Worm (Caenorhabditis elegans): ENCODE data around the gene pstk-1.

DNA sequence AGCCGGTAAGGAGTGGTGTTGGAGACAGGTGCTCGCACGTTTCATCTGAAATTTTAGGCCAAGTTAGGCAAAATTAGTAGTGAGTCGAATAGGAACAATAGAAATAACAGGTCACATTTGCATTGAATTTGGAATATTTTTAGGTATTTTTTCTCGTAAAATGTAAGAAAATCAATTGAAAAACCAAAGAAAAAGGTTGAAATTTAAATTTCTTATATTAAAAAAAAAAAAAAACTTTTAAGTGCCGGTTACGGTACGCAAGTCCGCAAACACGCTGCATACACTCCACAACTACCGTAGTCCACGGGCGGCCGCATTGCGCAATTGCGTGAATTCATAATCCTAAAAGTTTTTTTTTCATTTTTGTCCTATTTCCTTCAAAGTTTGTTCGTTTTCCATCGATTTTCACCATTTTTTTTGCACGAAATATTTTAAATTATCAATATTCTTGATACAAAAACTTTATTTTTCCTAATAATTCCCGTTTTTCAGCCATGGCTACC lies 29.2 kb downstream of the pstk-1 start, which contains the start of the genes Y111B2A.1 and Y111B2A.2:
- TF ChIP-seq nhr-20 (tag; optimal IDR thresholded peaks at IDR 0.05): no peak
- TF ChIP-seq fos-1 (tag; optimal IDR thresholded peaks at IDR 0.05): no peak

Data from whole organism, L1 larva.